Fruit fly (Drosophila melanogaster): ENCODE data around the gene B-H2.

dm6 chrX:17294979-17295378, 19.4 kb upstream of the B-H2 start:
- TF ChIP-seq CG3163 (GFP tag; optimal IDR thresholded peaks at IDR 0.05) (no peak), CG33557 (GFP tag; optimal IDR thresholded peaks at IDR 0.05) (no peak), CG12391 (tag; optimal IDR thresholded peaks at IDR 0.05) (no peak), Hand (GFP tag; optimal IDR thresholded peaks at IDR 0.05) (no peak), ATbp (GFP tag; optimal IDR thresholded peaks at IDR 0.05) (no peak), CG6654 (GFP tag; optimal IDR thresholded peaks at IDR 0.05) (no peak), CG1024 (GFP tag; IDR thresholded peaks at IDR 0.05) (no peak), CG11560 (tag; IDR thresholded peaks at IDR 0.05) (no peak), Dip3 (GFP tag; optimal IDR thresholded peaks at IDR 0.05) (no peak)

Data from whole organism, embryonic.